Worm (Caenorhabditis elegans) whole organism, midembryonic: ENCODE results near the gene R05G9R.1.

Experiments used
- flt-1 ChIP-seq: fragments of 200-800 bp; sonication (Bioruptor generic); IDR thresholded peaks from 2 replicates; pipeline ENCODE4 v1.3.6; 2022; ENCODE audit warnings: missing genetic modification characterization, missing compliant biosample characterization
- klf-2 ChIP-seq: fragments of 200-800 bp; sonication (Bioruptor generic); conservative IDR thresholded peaks from 2 replicates; pipeline ENCODE4 v1.3.6; 2022; ENCODE audit warnings: missing genetic modification reagents, missing genetic modification characterization, missing compliant biosample characterization
- med-1 ChIP-seq: sonication (generic microtip); optimal IDR thresholded peaks from 2 replicates; lab custom pipeline; 2017; ENCODE audit warnings: missing genetic modification characterization, mild to moderate bottlenecking, missing compliant biosample characterization, antibody characterized with exemption, missing genetic modification reagents; ENCODE audit not compliant: insufficient read depth
- ref-1 ChIP-seq: fragments of 200-800 bp; sonication (Bioruptor generic); conservative IDR thresholded peaks from 2 replicates; pipeline ENCODE4 v1.3.6; 2022; ENCODE audit warnings: missing genetic modification reagents, missing genetic modification characterization, missing compliant biosample characterization
- tab-1 ChIP-seq: fragments of 200-800 bp; sonication (Bioruptor generic); IDR thresholded peaks from 2 replicates; pipeline ENCODE4 v1.3.6; 2022; ENCODE audit warnings: missing genetic modification characterization, missing compliant biosample characterization
- ztf-29 ChIP-seq: fragments of 200-800 bp; sonication (Bioruptor generic); IDR thresholded peaks from 2 replicates; pipeline ENCODE4 v1.3.6; 2022; ENCODE audit warnings: missing genetic modification reagents, missing genetic modification characterization, missing compliant biosample characterization

- TF ChIP-seq tab-1 (GFP tag; lab: Robert Waterston, UW) (no peak), ref-1 (GFP tag; lab: Robert Waterston, UW) (no peak), flt-1 (GFP tag; lab: Robert Waterston, UW) (no peak), med-1 (GFP tag; lab: Kevin White, UChicago) (no peak), klf-2 (no peak), ztf-29 (no peak)
These were observed 20.0 kb downstream of the R05G9R.1 start for ce11 chrII:6493709-6494326.
